Worm (Caenorhabditis elegans) whole organism, young adult: ENCODE results near the gene W01C9.2.
A peak's percentile ranks its signal among the peaks of the same experiment; 100 is the strongest.

Experiments used
- B0019.2 ChIP-seq: fragments of 200-800 bp; sonication (Bioruptor generic); conservative IDR thresholded peaks from 2 replicates; pipeline ENCODE4 v1.3.6; 2022; ENCODE audit warnings: missing genetic modification reagents, missing genetic modification characterization, missing compliant biosample characterization
- B0035.1 ChIP-seq: sonication (generic microtip); optimal IDR thresholded peaks from 2 replicates; lab custom pipeline; 2016; ENCODE audit warnings: missing genetic modification characterization, mild to moderate bottlenecking, missing compliant biosample characterization, missing genotype, missing genetic modification reagents
- B0261.1 ChIP-seq: sonication (generic microtip); optimal IDR thresholded peaks from 2 replicates; lab custom pipeline; 2016; ENCODE audit warnings: mild to moderate bottlenecking, missing genetic modification characterization, moderate library complexity, missing compliant biosample characterization
- D2030.7 ChIP-seq: fragments of 200-800 bp; sonication (Bioruptor generic); IDR thresholded peaks from 2 replicates; pipeline ENCODE4 v1.3.6; 2022; ENCODE audit warnings: missing genetic modification reagents, missing genetic modification characterization, missing compliant biosample characterization
- F22D6.2 ChIP-seq: sonication (generic microtip); optimal IDR thresholded peaks from 2 replicates; lab custom pipeline; 2016; ENCODE audit warnings: mild to moderate bottlenecking, missing genetic modification characterization, missing compliant biosample characterization
- F37B4.10 ChIP-seq: fragments of 200-800 bp; sonication (Bioruptor generic); IDR thresholded peaks from 2 replicates; pipeline ENCODE4 v1.3.6; 2022; ENCODE audit warnings: missing genetic modification characterization, missing compliant biosample characterization
- F52B5.7 ChIP-seq: sonication (generic microtip); optimal IDR thresholded peaks from 2 replicates; lab custom pipeline; 2016; ENCODE audit warnings: mild to moderate bottlenecking, missing genetic modification characterization, missing compliant biosample characterization
- F55B11.4 ChIP-seq: sonication (generic microtip); optimal IDR thresholded peaks from 2 replicates; lab custom pipeline; 2016; ENCODE audit warnings: missing compliant biosample characterization, missing genetic modification characterization, borderline replicate concordance; ENCODE audit not compliant: insufficient read depth
- K12H6.12 ChIP-seq: fragments of 200-800 bp; sonication (Bioruptor generic); optimal IDR thresholded peaks from 2 replicates; lab custom pipeline; 2018; ENCODE audit warnings: mild to moderate bottlenecking, missing genetic modification characterization, missing compliant biosample characterization
- T07F8.4 ChIP-seq: sonication (generic microtip); optimal IDR thresholded peaks from 2 replicates; lab custom pipeline; 2016; ENCODE audit warnings: mild to moderate bottlenecking, missing genetic modification characterization, moderate library complexity, missing compliant biosample characterization
- T26A5.8 ChIP-seq: sonication (generic microtip); optimal IDR thresholded peaks from 2 replicates; lab custom pipeline; 2016; ENCODE audit warnings: missing genetic modification characterization, missing compliant biosample characterization
- Y53F4B.3 ChIP-seq: fragments of 200-800 bp; sonication (Bioruptor generic); IDR thresholded peaks from 2 replicates; pipeline ENCODE4 v1.3.6; 2022; ENCODE audit warnings: missing genetic modification reagents, missing genetic modification characterization, missing compliant biosample characterization
- Y67H2A.10 ChIP-seq: fragments of 200-800 bp; sonication (Bioruptor generic); conservative IDR thresholded peaks from 2 replicates; pipeline ENCODE4 v1.3.6; 2022; ENCODE audit warnings: missing genetic modification reagents, missing genetic modification characterization, missing compliant biosample characterization
- akir-1 ChIP-seq: fragments of 200-800 bp; sonication (Bioruptor generic); optimal IDR thresholded peaks from 2 replicates; lab custom pipeline; 2018; ENCODE audit warnings: mild to moderate bottlenecking, missing genetic modification characterization, moderate library complexity, missing compliant biosample characterization
- ama-1 ChIP-seq, 3 experiments: fragments of 150-350 bp in 1 of 3; sonication (generic microtip) in 2 of 3; optimal IDR thresholded peaks; 2 replicates each; lab custom pipeline; 2014 to 2018; ENCODE audit warnings: missing biosample characterization in 2 of 3, missing genetic modification characterization in 2 of 3, missing genetic modification reagents in 2 of 3
- attf-3 ChIP-seq: fragments of 200-800 bp; sonication (Bioruptor generic); conservative IDR thresholded peaks from 2 replicates; pipeline ENCODE4 v1.3.6; 2022; ENCODE audit warnings: missing genetic modification reagents, missing genetic modification characterization, missing compliant biosample characterization
- attf-6 ChIP-seq: fragments of 200-800 bp; sonication (Bioruptor generic); IDR thresholded peaks from 2 replicates; pipeline ENCODE4 v1.3.6; 2022; ENCODE audit warnings: missing genetic modification reagents, missing genetic modification characterization, missing compliant biosample characterization
- bed-2 ChIP-seq: fragments of 200-800 bp; sonication (Bioruptor generic); IDR thresholded peaks from 2 replicates; pipeline ENCODE4 v1.3.6; 2022; ENCODE audit warnings: missing genetic modification reagents, missing genetic modification characterization, missing compliant biosample characterization
- cebp-2 ChIP-seq: fragments of 200-800 bp; sonication (Bioruptor generic); IDR thresholded peaks from 2 replicates; pipeline ENCODE4 v1.3.6; 2022; ENCODE audit warnings: missing genetic modification characterization, missing compliant biosample characterization
- ceh-58 ChIP-seq: fragments of 200-800 bp; sonication (Bioruptor generic); IDR thresholded peaks from 2 replicates; pipeline ENCODE4 v1.3.6; 2022; ENCODE audit warnings: missing genetic modification characterization, missing compliant biosample characterization
- ceh-79 ChIP-seq: sonication (generic microtip); optimal IDR thresholded peaks from 2 replicates; lab custom pipeline; 2017; ENCODE audit warnings: mild to moderate bottlenecking, missing genetic modification characterization, missing compliant biosample characterization
- ceh-91 ChIP-seq: fragments of 200-800 bp; sonication (Bioruptor generic); IDR thresholded peaks from 2 replicates; pipeline ENCODE4 v1.3.6; 2022; ENCODE audit warnings: missing genetic modification reagents, missing genetic modification characterization, missing compliant biosample characterization
- chd-7 ChIP-seq: sonication (generic microtip); optimal IDR thresholded peaks from 2 replicates; lab custom pipeline; 2016; ENCODE audit warnings: mild to moderate bottlenecking, missing genetic modification characterization, moderate library complexity, missing compliant biosample characterization
- dpl-1 ChIP-seq: fragments of 150-350 bp; optimal IDR thresholded peaks from 2 replicates; lab custom pipeline; 2014; ENCODE audit warnings: missing biosample characterization, missing genetic modification reagents, missing genetic modification characterization
- egl-18 ChIP-seq: fragments of 200-800 bp; sonication (Bioruptor generic); IDR thresholded peaks from 2 replicates; pipeline ENCODE4 v1.3.6; 2022; ENCODE audit warnings: missing genetic modification reagents, missing genetic modification characterization, missing compliant biosample characterization
- egrh-3 ChIP-seq: fragments of 200-800 bp; sonication (Bioruptor generic); IDR thresholded peaks from 2 replicates; pipeline ENCODE4 v1.3.6; 2022; ENCODE audit warnings: missing genetic modification reagents, missing genetic modification characterization, missing compliant biosample characterization
- ekl-4 ChIP-seq: fragments of 200-800 bp; sonication (Bioruptor generic); IDR thresholded peaks from 2 replicates; pipeline ENCODE4 v1.3.6; 2022; ENCODE audit warnings: missing genetic modification reagents, missing genetic modification characterization, missing compliant biosample characterization
- ets-4 ChIP-seq: fragments of 200-800 bp; sonication (Bioruptor generic); optimal IDR thresholded peaks from 2 replicates; lab custom pipeline; 2018; ENCODE audit warnings: mild to moderate bottlenecking, missing genetic modification characterization, missing compliant biosample characterization
- fkh-3 ChIP-seq: sonication (generic microtip); optimal IDR thresholded peaks from 2 replicates; lab custom pipeline; 2016; ENCODE audit warnings: mild to moderate bottlenecking, missing genetic modification characterization, missing compliant biosample characterization
- hlh-12 ChIP-seq: sonication (generic microtip); optimal IDR thresholded peaks from 2 replicates; lab custom pipeline; 2016; ENCODE audit warnings: missing genetic modification characterization, missing compliant biosample characterization
- hlh-26 ChIP-seq: fragments of 200-800 bp; sonication (Bioruptor generic); conservative IDR thresholded peaks from 2 replicates; pipeline ENCODE4 v1.3.6; 2022; ENCODE audit warnings: missing genetic modification reagents, missing genetic modification characterization, missing compliant biosample characterization
- hmg-1.2 ChIP-seq: fragments of 200-800 bp; sonication (Bioruptor generic); IDR thresholded peaks from 2 replicates; pipeline ENCODE4 v1.3.6; 2022; ENCODE audit warnings: missing genetic modification reagents, missing genetic modification characterization, missing compliant biosample characterization
- lin-54 ChIP-seq: fragments of 200-800 bp; sonication (Bioruptor generic); optimal IDR thresholded peaks from 2 replicates; lab custom pipeline; 2018; ENCODE audit warnings: mild to moderate bottlenecking, missing genetic modification characterization, missing compliant biosample characterization
- lir-1 ChIP-seq: fragments of 200-800 bp; sonication (Bioruptor generic); conservative IDR thresholded peaks from 2 replicates; pipeline ENCODE4 v1.3.6; 2022; ENCODE audit warnings: missing genetic modification reagents, missing genetic modification characterization, missing compliant biosample characterization
- lsy-27 ChIP-seq: sonication (generic microtip); optimal IDR thresholded peaks from 2 replicates; lab custom pipeline; 2017; ENCODE audit warnings: missing genetic modification characterization, mild to moderate bottlenecking, missing compliant biosample characterization, antibody characterized with exemption, missing genotype, borderline replicate concordance; ENCODE audit not compliant: insufficient read depth
- madf-3 ChIP-seq: fragments of 200-800 bp; sonication (Bioruptor generic); IDR thresholded peaks from 2 replicates; pipeline ENCODE4 v1.3.6; 2022; ENCODE audit warnings: missing genetic modification reagents, missing genetic modification characterization, missing compliant biosample characterization
- nhr-179 ChIP-seq: sonication (generic microtip); optimal IDR thresholded peaks from 2 replicates; lab custom pipeline; 2016; ENCODE audit warnings: mild to moderate bottlenecking, missing genetic modification characterization, missing compliant biosample characterization
- nhr-27 ChIP-seq: fragments of 200-800 bp; sonication (Bioruptor generic); optimal IDR thresholded peaks from 2 replicates; lab custom pipeline; 2018; ENCODE audit warnings: mild to moderate bottlenecking, missing genetic modification characterization, moderate library complexity, missing compliant biosample characterization
- nhr-90 ChIP-seq: sonication (generic microtip); optimal IDR thresholded peaks from 2 replicates; lab custom pipeline; 2016; ENCODE audit warnings: missing genotype, mild to moderate bottlenecking, missing genetic modification characterization, missing compliant biosample characterization
- pbrm-1 ChIP-seq: fragments of 200-800 bp; sonication (Bioruptor generic); IDR thresholded peaks from 2 replicates; pipeline ENCODE4 v1.3.6; 2022; ENCODE audit warnings: missing genetic modification reagents, missing genetic modification characterization, missing compliant biosample characterization
- pha-4 ChIP-seq: fragments of 150-350 bp; sonication (generic microtip); optimal IDR thresholded peaks from 2 replicates; lab custom pipeline; 2014; ENCODE audit warnings: missing biosample characterization, missing genetic modification reagents, missing genetic modification characterization
- sea-2 ChIP-seq: fragments of 200-800 bp; sonication (Bioruptor generic); IDR thresholded peaks from 2 replicates; pipeline ENCODE4 v1.3.6; 2022; ENCODE audit warnings: missing genetic modification characterization, missing compliant biosample characterization
- snpc-1.3 ChIP-seq: sonication (generic microtip); optimal IDR thresholded peaks from 2 replicates; lab custom pipeline; 2017; ENCODE audit warnings: missing genetic modification characterization, mild to moderate bottlenecking, missing compliant biosample characterization, antibody characterized with exemption, moderate library complexity, missing genotype, missing genetic modification reagents; ENCODE audit not compliant: insufficient read depth
- tbx-9 ChIP-seq: sonication (generic microtip); optimal IDR thresholded peaks from 2 replicates; lab custom pipeline; 2016; ENCODE audit warnings: borderline replicate concordance, missing genetic modification characterization, inconsistent platforms, missing compliant biosample characterization
- unc-130 ChIP-seq: sonication (generic microtip); optimal IDR thresholded peaks from 2 replicates; lab custom pipeline; 2016; ENCODE audit warnings: missing genetic modification reagents, missing genetic modification characterization, missing compliant biosample characterization
- ztf-18 ChIP-seq: sonication (generic microtip); optimal IDR thresholded peaks from 2 replicates; lab custom pipeline; 2016; ENCODE audit warnings: missing genotype, mild to moderate bottlenecking, missing genetic modification characterization, missing compliant biosample characterization
- ztf-28 ChIP-seq: fragments of 200-800 bp; sonication (Bioruptor generic); IDR thresholded peaks from 2 replicates; pipeline ENCODE4 v1.3.6; 2022; ENCODE audit warnings: missing genetic modification reagents, missing genetic modification characterization, missing compliant biosample characterization

The W01C9.2 gene

DNA sequence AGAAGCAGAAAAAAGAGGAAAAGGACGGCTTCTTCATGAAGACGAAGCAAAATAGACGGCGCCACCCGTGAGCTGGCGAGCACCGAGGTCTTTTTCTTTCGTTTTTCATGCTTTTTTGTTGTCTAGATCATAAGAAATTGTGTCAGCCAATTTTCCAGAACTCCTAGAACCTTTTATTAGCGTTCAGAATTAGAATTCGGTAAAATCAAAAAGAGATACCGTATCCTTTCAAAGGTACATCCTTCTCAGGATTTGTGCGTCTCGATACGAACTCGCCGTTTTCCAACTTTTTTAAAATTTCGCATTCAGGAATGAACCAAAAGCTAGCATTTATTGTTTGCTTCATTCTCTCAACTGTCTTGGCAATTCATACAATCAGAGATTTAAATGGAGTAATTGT lies 36.9 kb downstream of the W01C9.2 start, which contains the start of gene F54C9.7:
Gene F54C9.7, plus strand, starts transcription at position 301 of the 400 bp plus-strand sequence.
- TF ChIP-seq pbrm-1 (GFP tag; lab: Robert Waterston, UW): no peak
- TF ChIP-seq attf-3 (GFP tag; lab: Robert Waterston, UW): no peak

DNA sequence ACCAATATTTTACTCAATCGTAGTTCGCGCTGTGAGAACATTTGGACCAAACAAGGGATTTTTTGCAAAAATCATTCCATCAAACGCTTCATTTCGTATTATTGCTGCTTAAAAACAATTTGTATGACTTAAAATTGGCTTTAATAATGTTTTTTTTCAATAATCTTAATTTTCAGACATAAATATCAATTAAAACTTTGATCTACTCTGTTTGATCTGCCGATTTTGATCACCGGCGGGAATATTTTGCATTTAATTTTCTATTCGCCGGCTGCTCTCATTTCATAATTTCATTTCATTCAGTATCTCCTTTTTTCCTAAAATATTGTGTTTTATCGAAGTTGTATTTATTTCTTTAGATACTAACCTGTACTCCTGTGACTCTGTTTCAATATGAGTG lies 39.0 kb downstream of the W01C9.2 start, which contains the start of gene puf-5:
Gene puf-5, plus strand, starts transcription at position 358 of the 400 bp plus-strand sequence.
- TF ChIP-seq hmg-1.2 (GFP tag; lab: Robert Waterston, UW): no peak
- TF ChIP-seq lsy-27 (tag; lab: Kevin White, UChicago): no peak
- no peak for TF ChIP-seq ztf-18 (tag; lab: Kevin White, UChicago)
- no peak for TF ChIP-seq pbrm-1 (GFP tag; lab: Robert Waterston, UW)
- TF ChIP-seq ceh-79 (tag; lab: Kevin White, UChicago): no peak
- no peak for TF ChIP-seq egrh-3 (GFP tag; lab: Robert Waterston, UW)
- no peak for TF ChIP-seq nhr-90 (tag; lab: Kevin White, UChicago)
- no peak for TF ChIP-seq Y53F4B.3 (GFP tag; lab: Robert Waterston, UW)
- TF ChIP-seq K12H6.12 (tag; lab: Kevin White, UChicago): no peak
- no peak for TF ChIP-seq T07F8.4 (tag; lab: Kevin White, UChicago)
- no peak for TF ChIP-seq lir-1
- no peak for TF ChIP-seq cebp-2 (GFP tag; lab: Robert Waterston, UW)
- no peak for TF ChIP-seq F22D6.2 (tag; lab: Kevin White, UChicago)
- no peak for TF ChIP-seq ets-4
- TF ChIP-seq sea-2 (GFP tag; lab: Robert Waterston, UW): no peak
- TF ChIP-seq ztf-28 (GFP tag; lab: Robert Waterston, UW): no peak
- TF ChIP-seq unc-130 (GFP tag; lab: Kevin White, UChicago): peak; percentile 29
- no peak for TF ChIP-seq tbx-9 (tag; lab: Kevin White, UChicago)
- no peak for TF ChIP-seq F52B5.7 (tag; lab: Kevin White, UChicago)
- TF ChIP-seq madf-3 (GFP tag; lab: Robert Waterston, UW): no peak
- TF ChIP-seq attf-6 (GFP tag; lab: Robert Waterston, UW): no peak
- TF ChIP-seq nhr-179: no peak
- TF ChIP-seq F55B11.4 (tag; lab: Kevin White, UChicago): no peak
- TF ChIP-seq F37B4.10: no peak
- TF ChIP-seq B0019.2 (GFP tag; lab: Robert Waterston, UW): no peak
- no peak for TF ChIP-seq egl-18 (GFP tag; lab: Robert Waterston, UW)
- TF ChIP-seq ama-1 (optimal IDR thresholded peaks at IDR 0.05; lab: Kevin White, UChicago): no peak
- no peak for TF ChIP-seq ama-1 (GFP tag; optimal IDR thresholded peaks at IDR 0.05; lab: Kevin White, UChicago)
- peak; percentile 44 for TF ChIP-seq lin-54 (GFP tag; lab: Kevin White, UChicago)
- no peak for TF ChIP-seq pha-4 (tag; lab: Kevin White, UChicago)
- no peak for TF ChIP-seq fkh-3 (tag; lab: Kevin White, UChicago)
- peak; percentile 79 for TF ChIP-seq D2030.7 (GFP tag; lab: Robert Waterston, UW)
- TF ChIP-seq snpc-1.3 (tag; lab: Kevin White, UChicago): peak; percentile 17
- TF ChIP-seq B0261.1 (tag; lab: Kevin White, UChicago): no peak
- TF ChIP-seq chd-7 (tag; lab: Kevin White, UChicago): no peak
- TF ChIP-seq nhr-27 (tag; lab: Kevin White, UChicago): no peak
- peak; percentile 63 for TF ChIP-seq dpl-1 (GFP tag; lab: Kevin White, UChicago)
- no peak for TF ChIP-seq T26A5.8 (tag; lab: Kevin White, UChicago)
- TF ChIP-seq ekl-4 (GFP tag; lab: Robert Waterston, UW): 0 out of 2 replicates have a peak, but pooled peaks have one; percentile 41
- no peak for TF ChIP-seq hlh-26 (GFP tag; lab: Robert Waterston, UW)
- no peak for TF ChIP-seq bed-2
- no peak for TF ChIP-seq hlh-12 (tag; lab: Kevin White, UChicago)
- TF ChIP-seq Y67H2A.10: no peak
- TF ChIP-seq ceh-58 (GFP tag; lab: Robert Waterston, UW): no peak
- no peak for TF ChIP-seq akir-1 (GFP tag; lab: Kevin White, UChicago)
- no peak for TF ChIP-seq B0035.1
- TF ChIP-seq ceh-91: peak; percentile 70
